Worm (Caenorhabditis elegans): ENCODE measurements around the gene F58G1.7.

ce11 chrII:12907070-12907469 lies 41.0 kb downstream of the F58G1.7 start, which contains the start of gene nspb-11:
- TF ChIP-seq pha-4 (tag; optimal IDR thresholded peaks at IDR 0.05): no peak
- no peak for TF ChIP-seq ceh-45 (GFP tag; IDR thresholded peaks at IDR 0.05)
- TF ChIP-seq nhr-11 (tag; optimal IDR thresholded peaks at IDR 0.05): no peak
- no peak for TF ChIP-seq pqm-1 (tag; optimal IDR thresholded peaks at IDR 0.05)
- no peak for TF ChIP-seq unc-55 (GFP tag; optimal IDR thresholded peaks at IDR 0.05)
- TF ChIP-seq tbx-2 (tag; optimal IDR thresholded peaks at IDR 0.05): no peak
- TF ChIP-seq ceh-18 (tag; optimal IDR thresholded peaks at IDR 0.05): no peak
- no peak for TF ChIP-seq unc-42 (tag; optimal IDR thresholded peaks at IDR 0.05)
- no peak for TF ChIP-seq ceh-6 (GFP tag; optimal IDR thresholded peaks at IDR 0.05)
- TF ChIP-seq pha-2 (tag; optimal IDR thresholded peaks at IDR 0.05): no peak
- TF ChIP-seq ama-1 (optimal IDR thresholded peaks at IDR 0.05): no peak
- no peak for TF ChIP-seq fkh-6 (tag; optimal IDR thresholded peaks at IDR 0.05)
- no peak for TF ChIP-seq nfya-1 (tag; optimal IDR thresholded peaks at IDR 0.05)

All from whole organism, late embryonic.